Worm (Caenorhabditis elegans) whole organism, midembryonic: ENCODE measurements around the gene C33F10.11.
A peak's percentile ranks its signal among the peaks of the same experiment; 100 is the strongest.
"Not testable (repeated sequence)": the region's sequence is repeated elsewhere in the genome, so short reads cannot be mapped to it uniquely, and the experiment has no call there.

ENCODE experiments used
- T22C8.4 ChIP-seq: fragments of 200-800 bp; sonication (Bioruptor generic); IDR thresholded peaks from 2 replicates; pipeline ENCODE4 v1.3.6; 2022; ENCODE audit warnings: missing genetic modification characterization, missing compliant biosample characterization
- cog-1 ChIP-seq: sonication (generic microtip); optimal IDR thresholded peaks from 2 replicates; lab custom pipeline; 2016; ENCODE audit warnings: missing genetic modification characterization, missing compliant biosample characterization
- flt-1 ChIP-seq: fragments of 200-800 bp; sonication (Bioruptor generic); IDR thresholded peaks from 2 replicates; pipeline ENCODE4 v1.3.6; 2022; ENCODE audit warnings: missing genetic modification characterization, missing compliant biosample characterization
- klf-2 ChIP-seq: fragments of 200-800 bp; sonication (Bioruptor generic); conservative IDR thresholded peaks from 2 replicates; pipeline ENCODE4 v1.3.6; 2022; ENCODE audit warnings: missing genetic modification reagents, missing genetic modification characterization, missing compliant biosample characterization
- med-1 ChIP-seq: sonication (generic microtip); optimal IDR thresholded peaks from 2 replicates; lab custom pipeline; 2017; ENCODE audit warnings: missing genetic modification characterization, mild to moderate bottlenecking, missing compliant biosample characterization, antibody characterized with exemption, missing genetic modification reagents; ENCODE audit not compliant: insufficient read depth
- ref-1 ChIP-seq: fragments of 200-800 bp; sonication (Bioruptor generic); conservative IDR thresholded peaks from 2 replicates; pipeline ENCODE4 v1.3.6; 2022; ENCODE audit warnings: missing genetic modification reagents, missing genetic modification characterization, missing compliant biosample characterization
- tab-1 ChIP-seq: fragments of 200-800 bp; sonication (Bioruptor generic); IDR thresholded peaks from 2 replicates; pipeline ENCODE4 v1.3.6; 2022; ENCODE audit warnings: missing genetic modification characterization, missing compliant biosample characterization
- ztf-23 ChIP-seq: fragments of 200-800 bp; sonication (Bioruptor generic); IDR thresholded peaks from 2 replicates; pipeline ENCODE4 v1.3.6; 2022; ENCODE audit warnings: missing genetic modification reagents, missing genetic modification characterization, missing compliant biosample characterization
- ztf-29 ChIP-seq: fragments of 200-800 bp; sonication (Bioruptor generic); IDR thresholded peaks from 2 replicates; pipeline ENCODE4 v1.3.6; 2022; ENCODE audit warnings: missing genetic modification reagents, missing genetic modification characterization, missing compliant biosample characterization

C33F10.11 gene

DNA sequence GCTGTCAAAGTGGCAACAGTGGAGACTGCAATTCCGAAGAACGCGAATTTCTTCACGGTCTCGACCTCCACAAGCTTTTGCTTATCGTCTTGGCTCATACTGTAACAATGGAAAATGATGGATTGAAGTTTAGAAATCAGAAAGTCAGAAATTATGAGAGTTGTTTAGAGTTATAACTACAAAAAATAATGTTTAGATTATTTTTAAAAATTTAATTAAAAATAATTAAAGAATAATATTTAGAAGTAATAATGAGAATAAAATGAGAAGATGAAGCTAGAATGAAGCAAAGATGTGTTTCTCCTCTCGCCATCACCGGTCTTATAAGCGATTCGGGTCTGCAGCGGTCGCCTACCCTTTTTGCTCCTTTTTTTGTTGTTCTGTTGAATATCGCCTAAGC, 38.4 kb upstream of the C33F10.11 start, which contains the start of gene col-73:
Gene col-73, minus strand, starts transcription at position 101 of the 400 bp plus-strand sequence.
- TF ChIP-seq cog-1 (tag; lab: Kevin White, UChicago): no peak
- TF ChIP-seq ztf-23 (GFP tag; lab: Robert Waterston, UW): no peak

DNA sequence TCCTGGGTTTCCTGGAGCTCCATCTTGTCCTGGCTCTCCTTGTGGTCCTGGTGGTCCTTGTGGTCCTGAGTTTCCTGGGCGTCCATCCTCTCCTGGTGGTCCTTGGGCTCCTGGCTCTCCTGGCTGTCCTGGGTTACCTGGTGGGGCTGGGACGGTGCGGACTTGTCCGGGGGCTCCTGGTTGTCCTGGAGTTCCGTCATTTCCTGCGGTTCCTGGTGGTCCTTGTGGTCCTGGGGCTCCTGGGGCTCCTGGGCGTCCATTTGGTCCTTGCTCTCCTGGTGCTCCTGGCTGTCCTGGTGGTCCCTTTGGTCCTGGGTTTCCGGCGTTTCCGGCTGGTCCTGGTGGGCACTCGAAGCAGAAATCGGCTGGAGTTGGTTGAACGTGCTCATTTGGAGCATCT, 37.7 kb upstream of the C33F10.11 start:
- 0 out of 2 replicates have a peak, but pooled peaks have one; percentile 9 for TF ChIP-seq ref-1 (GFP tag; lab: Robert Waterston, UW)
- TF ChIP-seq tab-1 (GFP tag; lab: Robert Waterston, UW): 0 out of 2 replicates have a peak, but pooled peaks have one; percentile 60

DNA sequence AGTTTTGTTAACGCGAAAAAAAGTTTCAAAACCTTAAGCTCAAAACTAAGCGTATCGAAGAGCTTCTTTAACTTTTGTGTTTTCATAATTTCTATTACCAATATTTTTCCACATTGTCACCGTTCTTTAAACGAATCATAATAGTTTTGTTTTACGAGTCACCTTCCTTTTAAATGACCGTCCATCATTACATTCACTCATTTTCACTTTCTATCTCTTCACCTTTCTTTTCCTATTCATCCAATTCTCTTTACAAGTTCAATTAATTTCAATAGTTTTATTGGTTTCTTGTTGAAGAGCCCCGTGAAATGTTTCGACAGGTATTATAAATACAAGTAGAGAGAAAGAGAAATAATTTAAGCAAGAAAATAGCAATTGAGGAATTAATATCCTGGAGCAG, 37.2 kb upstream of the C33F10.11 start:
- no peak for TF ChIP-seq ztf-23 (GFP tag; lab: Robert Waterston, UW)
- no peak for TF ChIP-seq klf-2 (GFP tag; lab: Robert Waterston, UW)
- TF ChIP-seq ztf-29: no peak

DNA sequence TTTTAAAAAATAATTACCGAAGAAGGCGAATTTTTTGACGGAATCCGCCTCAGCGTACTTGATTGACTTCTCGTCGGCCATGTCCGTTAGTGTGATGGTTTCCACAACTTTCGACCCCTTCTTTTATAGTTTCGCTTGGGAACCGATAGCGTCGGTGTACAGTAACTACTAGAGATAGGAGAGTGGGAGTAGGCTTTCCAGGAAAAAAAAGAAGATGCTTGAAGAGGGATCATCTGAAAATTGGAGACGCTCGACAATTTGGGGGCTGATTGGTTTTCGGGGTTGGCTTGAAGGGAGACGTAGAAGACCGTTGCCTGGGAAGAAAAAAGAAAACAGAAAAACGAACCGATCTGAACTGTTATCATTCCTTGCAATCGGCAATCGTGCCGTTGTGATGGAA, 36.0 kb upstream of the C33F10.11 start, which contains the start of gene col-20:
Gene col-20, minus strand, starts transcription at position 101 of the 400 bp plus-strand sequence.
- TF ChIP-seq ref-1 (GFP tag; lab: Robert Waterston, UW) (no peak), ztf-29 (no peak), tab-1 (GFP tag; lab: Robert Waterston, UW) (no peak), med-1 (GFP tag; lab: Kevin White, UChicago) (no peak), T22C8.4 (no peak), ztf-23 (GFP tag; lab: Robert Waterston, UW) (no peak), flt-1 (no peak), cog-1 (tag; lab: Kevin White, UChicago) (no peak)

DNA sequence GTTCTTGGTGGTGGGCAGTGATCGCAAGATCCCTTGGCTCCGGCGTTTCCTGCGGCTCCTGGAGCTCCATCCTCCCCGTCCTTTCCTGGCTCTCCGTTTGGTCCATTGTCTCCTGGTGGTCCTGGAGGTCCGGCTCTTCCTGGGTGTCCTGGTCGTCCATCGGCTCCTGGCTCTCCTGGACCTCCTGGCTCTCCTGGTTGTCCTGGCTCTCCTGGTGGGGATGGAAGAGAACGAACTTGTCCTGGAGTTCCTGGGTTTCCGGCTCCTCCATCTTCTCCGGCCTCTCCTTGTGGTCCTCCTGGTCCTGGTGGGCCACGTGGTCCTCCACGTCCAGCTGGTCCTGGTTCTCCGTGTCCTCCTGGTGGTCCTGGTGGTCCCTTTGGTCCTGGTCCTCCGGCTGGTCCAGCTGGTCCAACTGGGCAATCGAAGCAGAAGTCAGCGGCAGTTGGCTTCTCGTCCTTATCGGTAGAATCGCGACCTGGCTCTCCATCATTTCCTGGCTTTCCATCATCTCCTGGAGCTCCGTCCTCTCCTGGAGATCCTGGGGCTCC, 35.2 kb upstream of the C33F10.11 start:
- TF ChIP-seq tab-1 (GFP tag; lab: Robert Waterston, UW): no peak
- TF ChIP-seq med-1 (GFP tag; lab: Kevin White, UChicago): no peak
- no peak for TF ChIP-seq flt-1
- no peak for TF ChIP-seq T22C8.4
- no peak for TF ChIP-seq klf-2 (GFP tag; lab: Robert Waterston, UW)
- TF ChIP-seq ztf-29: no peak
- TF ChIP-seq ref-1 (GFP tag; lab: Robert Waterston, UW): no peak
- no peak for TF ChIP-seq cog-1 (tag; lab: Kevin White, UChicago)
- TF ChIP-seq ztf-23 (GFP tag; lab: Robert Waterston, UW): no peak

DNA sequence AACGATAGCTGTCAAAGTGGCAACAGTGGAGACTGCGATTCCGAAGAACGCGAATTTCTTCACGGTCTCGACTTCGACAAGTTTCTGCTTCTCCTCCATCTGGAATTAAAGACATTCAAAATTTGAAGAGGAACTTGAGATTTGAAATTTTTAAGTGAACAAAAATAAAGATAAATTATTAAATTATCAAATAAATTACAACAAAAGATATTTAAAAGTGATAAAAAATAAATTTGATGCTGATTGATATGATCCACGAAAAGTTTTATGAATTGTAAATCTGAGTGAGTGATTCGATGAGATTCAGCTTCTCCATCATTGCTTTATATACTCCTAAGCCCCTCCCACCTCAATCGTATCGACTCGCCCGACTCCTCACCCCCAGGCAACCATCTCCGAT, 32.8 kb upstream of the C33F10.11 start, which contains the start of gene col-17:
Gene col-17, minus strand, starts transcription at position 101 of the 400 bp plus-strand sequence.
- TF ChIP-seq cog-1 (tag; lab: Kevin White, UChicago): no peak
- no peak for TF ChIP-seq T22C8.4
- TF ChIP-seq ref-1 (GFP tag; lab: Robert Waterston, UW): no peak
- TF ChIP-seq ztf-29: no peak

DNA sequence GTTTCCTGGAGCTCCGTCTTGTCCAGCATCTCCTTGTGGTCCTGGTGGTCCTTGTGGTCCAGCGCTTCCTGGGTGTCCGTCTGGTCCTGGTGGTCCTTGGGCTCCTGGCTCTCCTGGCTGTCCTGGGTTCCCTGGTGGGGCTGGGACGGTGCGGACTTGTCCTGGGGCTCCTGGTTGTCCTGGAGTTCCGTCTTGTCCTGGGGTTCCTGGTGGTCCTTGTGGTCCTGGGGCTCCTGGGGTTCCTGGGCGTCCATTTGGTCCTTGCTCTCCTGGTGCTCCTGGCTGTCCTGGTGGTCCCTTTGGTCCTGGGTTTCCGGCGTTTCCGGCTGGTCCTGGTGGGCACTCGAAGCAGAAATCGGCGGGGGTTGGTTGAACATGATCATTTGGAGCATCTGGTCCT, 32.2 kb upstream of the C33F10.11 start:
- TF ChIP-seq flt-1: 0 out of 2 replicates have a peak, but pooled peaks have one; percentile 13

DNA sequence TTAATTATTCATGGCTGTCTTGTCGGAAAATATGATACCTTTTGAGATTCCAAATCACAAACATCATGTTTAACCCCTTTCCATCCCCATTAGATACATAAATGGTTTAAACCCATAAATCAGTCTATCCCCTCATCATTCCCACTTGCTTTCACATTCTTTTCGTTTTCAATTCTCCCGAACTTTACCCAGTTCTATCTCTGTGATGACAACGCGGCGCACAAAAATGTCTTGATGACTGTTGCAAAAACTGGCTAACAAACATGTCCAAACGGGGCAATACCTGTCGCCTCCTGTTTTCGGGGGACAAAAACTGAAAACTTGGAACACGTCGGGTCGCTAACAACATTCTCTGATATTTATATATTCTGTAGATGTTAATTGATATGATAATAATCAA, 31.4 kb upstream of the C33F10.11 start:
- no peak for TF ChIP-seq flt-1
- no peak for TF ChIP-seq med-1 (GFP tag; lab: Kevin White, UChicago)
- TF ChIP-seq klf-2 (GFP tag; lab: Robert Waterston, UW): no peak
- TF ChIP-seq ztf-29: no peak
- no peak for TF ChIP-seq cog-1 (tag; lab: Kevin White, UChicago)

DNA sequence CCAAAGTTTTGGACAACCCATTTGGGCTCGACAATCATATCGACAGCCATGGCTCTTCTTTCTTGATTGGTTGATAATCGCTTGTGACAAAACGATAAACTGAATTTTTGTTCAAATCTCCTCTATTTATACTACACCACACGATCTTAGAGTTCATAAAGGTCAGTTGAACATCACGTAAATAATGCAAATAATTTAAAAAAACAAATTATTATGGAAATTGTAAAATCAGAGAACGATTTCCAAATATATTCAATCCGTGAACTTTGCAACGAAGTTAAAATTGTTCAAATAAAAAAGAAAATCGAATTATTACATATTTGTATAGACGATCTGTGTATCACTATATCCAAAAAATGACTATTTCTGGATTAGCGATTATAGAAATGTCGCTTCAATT, 28.7 kb upstream of the C33F10.11 start, which contains the start of the genes mpst-4 and F11G11.14:
Gene mpst-4, minus strand, starts transcription at position 101 of the 400 bp plus-strand sequence.
Gene F11G11.14, plus strand, starts transcription at position 325 of the 400 bp plus-strand sequence.
- no peak for TF ChIP-seq ref-1 (GFP tag; lab: Robert Waterston, UW)
- TF ChIP-seq T22C8.4: no peak
- no peak for TF ChIP-seq cog-1 (tag; lab: Kevin White, UChicago)
- TF ChIP-seq tab-1 (GFP tag; lab: Robert Waterston, UW): no peak
- TF ChIP-seq med-1 (GFP tag; lab: Kevin White, UChicago): no peak
- no peak for TF ChIP-seq ztf-23 (GFP tag; lab: Robert Waterston, UW)
- TF ChIP-seq ztf-29: no peak

DNA sequence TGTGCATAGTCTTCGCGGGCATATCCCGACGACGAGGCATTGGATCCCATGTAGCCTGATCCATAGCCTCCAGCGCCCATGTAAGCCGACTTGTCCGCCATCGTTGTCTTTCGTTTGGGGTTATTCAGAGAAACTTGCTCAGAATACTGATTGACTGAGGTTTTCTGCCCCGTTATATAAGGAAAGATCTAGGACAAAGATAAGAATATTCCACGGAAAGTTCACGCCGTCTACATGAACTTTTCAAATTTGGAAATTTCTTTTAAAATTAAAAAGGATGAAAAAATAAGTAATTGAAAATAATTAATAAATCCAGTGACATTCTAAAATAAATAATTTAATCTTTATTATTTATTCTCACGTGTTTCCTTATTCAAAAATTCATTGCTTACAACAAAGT, 25.6 kb upstream of the C33F10.11 start, which contains the start of the genes nspd-5 and F11G11.4:
Gene nspd-5, minus strand, starts transcription at position 101 of the 400 bp plus-strand sequence.
Gene F11G11.4, plus strand, starts transcription at position 335 of the 400 bp plus-strand sequence.
- not testable (repeated sequence) for TF ChIP-seq klf-2, tab-1, ref-1 (GFP tag; lab: Robert Waterston, UW)

DNA sequence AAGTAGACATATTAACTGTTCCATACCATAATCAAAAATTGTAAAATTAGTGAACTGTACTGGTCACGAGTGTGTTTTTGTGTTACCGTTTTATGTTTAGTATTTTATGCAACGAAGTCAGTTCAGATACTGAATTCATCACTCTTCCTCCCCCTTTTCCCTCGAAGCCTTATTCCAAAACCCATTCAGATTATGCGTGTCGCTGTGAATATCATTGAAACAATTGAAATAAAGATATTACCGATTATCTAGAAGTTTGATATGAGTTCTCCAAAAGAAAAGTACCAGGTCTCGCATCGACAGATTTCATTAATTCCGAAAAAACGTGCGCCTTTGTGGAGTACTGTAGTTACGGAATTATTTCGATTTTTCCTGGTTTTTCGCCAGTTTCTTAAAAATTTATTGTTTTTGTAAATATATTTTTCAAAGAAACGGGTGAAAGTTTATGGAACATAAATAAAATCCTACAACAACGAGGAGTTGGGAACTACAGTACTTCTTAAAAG, 24.3 kb upstream of the C33F10.11 start:
- TF ChIP-seq flt-1 (no peak), ref-1 (GFP tag; lab: Robert Waterston, UW) (no peak), tab-1 (GFP tag; lab: Robert Waterston, UW) (no peak), cog-1 (tag; lab: Kevin White, UChicago) (no peak), ztf-23 (GFP tag; lab: Robert Waterston, UW) (no peak), ztf-29 (no peak), T22C8.4 (no peak), klf-2 (GFP tag; lab: Robert Waterston, UW) (no peak), med-1 (GFP tag; lab: Kevin White, UChicago) (no peak)
